Worm (Caenorhabditis elegans): ENCODE results near the gene F53A3.7.

F53A3.7 gene

ce11 chrIII:1938712-1939624, 12.4 kb upstream of the F53A3.7 start:
- TF ChIP-seq lin-39 (tag; optimal IDR thresholded peaks at IDR 0.05) (no peak), fkh-8 (tag; optimal IDR thresholded peaks at IDR 0.05) (no peak), sox-4 (tag; optimal IDR thresholded peaks at IDR 0.05) (no peak), sptf-1 (tag; optimal IDR thresholded peaks at IDR 0.05) (no peak), ceh-63 (GFP tag; optimal IDR thresholded peaks at IDR 0.05) (no peak), lsy-2 (tag; optimal IDR thresholded peaks at IDR 0.05) (peak; percentile 55 to 58), lin-13 (GFP tag; optimal IDR thresholded peaks at IDR 0.05) (no peak), pax-3 (tag; optimal IDR thresholded peaks at IDR 0.05) (no peak), mep-1 (tag; optimal IDR thresholded peaks at IDR 0.05) (no peak), efl-3 (GFP tag; optimal IDR thresholded peaks at IDR 0.05) (no peak), aly-2 (tag; optimal IDR thresholded peaks at IDR 0.05) (no peak), alr-1 (tag; optimal IDR thresholded peaks at IDR 0.05; ENCODE audit: borderline replicate concordance) (no peak), snpc-4 (tag; optimal IDR thresholded peaks at IDR 0.05) (no peak), jun-1 (tag; optimal IDR thresholded peaks at IDR 0.05) (no peak), lir-3 (tag; optimal IDR thresholded peaks at IDR 0.05; ENCODE audit: poor library complexity) (no peak), zip-4 (GFP tag; optimal IDR thresholded peaks at IDR 0.05) (no peak), efl-1 (optimal IDR thresholded peaks at IDR 0.05) (no peak), efl-1 (GFP tag; optimal IDR thresholded peaks at IDR 0.05 in 1 of 2) (peak in 1 of 2 experiments; percentile 77), ceh-82 (tag; optimal IDR thresholded peaks at IDR 0.05) (no peak), elt-3 (tag; optimal IDR thresholded peaks at IDR 0.05) (no peak), F16B12.6 (tag; optimal IDR thresholded peaks at IDR 0.05) (no peak), ets-5 (GFP tag; IDR thresholded peaks at IDR 0.05) (no peak), lin-14 (GFP tag; optimal IDR thresholded peaks at IDR 0.05) (no peak), egl-13 (tag; optimal IDR thresholded peaks at IDR 0.05) (no peak), ceh-88 (GFP tag; IDR thresholded peaks at IDR 0.05) (no peak), nhr-12 (tag; optimal IDR thresholded peaks at IDR 0.05) (no peak), hlh-17 (GFP tag; optimal IDR thresholded peaks at IDR 0.05; ENCODE audit: borderline replicate concordance) (no peak), nhr-47 (tag; optimal IDR thresholded peaks at IDR 0.05) (no peak), pqm-1 (tag; optimal IDR thresholded peaks at IDR 0.05) (no peak), nhr-85 (tag) (peak; percentile 61), irx-1 (tag; optimal IDR thresholded peaks at IDR 0.05) (no peak), grh-1 (GFP tag; IDR thresholded peaks at IDR 0.05) (no peak), ceh-8 (GFP tag; optimal IDR thresholded peaks at IDR 0.05) (peak; percentile 0), pag-3 (tag; optimal IDR thresholded peaks at IDR 0.05; ENCODE audit: borderline replicate concordance, insufficient read depth) (no peak)

ce11 chrIII:1939625-1939988, 11.7 kb upstream of the F53A3.7 start:
- no peak for TF ChIP-seq ceh-88 (GFP tag; IDR thresholded peaks at IDR 0.05)
- TF ChIP-seq ceh-63 (GFP tag; optimal IDR thresholded peaks at IDR 0.05) = no peak
- TF ChIP-seq isw-1 (GFP tag; IDR thresholded peaks at IDR 0.05) = no peak
- TF ChIP-seq aly-2 (tag; optimal IDR thresholded peaks at IDR 0.05) = peak; percentile 66
- TF ChIP-seq egl-27 (tag; optimal IDR thresholded peaks at IDR 0.05) = no peak
- TF ChIP-seq mep-1 (tag; optimal IDR thresholded peaks at IDR 0.05) = no peak
- TF ChIP-seq alr-1 (tag; optimal IDR thresholded peaks at IDR 0.05; ENCODE audit: borderline replicate concordance) = no peak
- TF ChIP-seq nhr-237 (tag; optimal IDR thresholded peaks at IDR 0.05) = no peak
- TF ChIP-seq tbx-2 (tag; optimal IDR thresholded peaks at IDR 0.05) = no peak
- no peak for TF ChIP-seq C04F5.9 (tag; optimal IDR thresholded peaks at IDR 0.05)
- TF ChIP-seq nhr-28 (tag; optimal IDR thresholded peaks at IDR 0.05) = no peak
- no peak for TF ChIP-seq nhr-19 (GFP tag; conservative IDR thresholded peaks at IDR 0.05)
- no peak for TF ChIP-seq efl-1 (optimal IDR thresholded peaks at IDR 0.05)
- TF ChIP-seq efl-1 (GFP tag; optimal IDR thresholded peaks at IDR 0.05 in 1 of 2) = peak in 1 of 2 experiments; percentile 54
- no peak for TF ChIP-seq egl-13 (tag; optimal IDR thresholded peaks at IDR 0.05)
- peak; percentile 24 to 61 for TF ChIP-seq lsy-2 (tag; optimal IDR thresholded peaks at IDR 0.05)
- TF ChIP-seq zag-1 (tag; optimal IDR thresholded peaks at IDR 0.05) = no peak
- TF ChIP-seq lin-13 (GFP tag; optimal IDR thresholded peaks at IDR 0.05) = peak; percentile 24
- no peak for TF ChIP-seq tlp-1 (tag; optimal IDR thresholded peaks at IDR 0.05)
- TF ChIP-seq fkh-4 (tag; optimal IDR thresholded peaks at IDR 0.05; ENCODE audit: borderline replicate concordance) = no peak
- no peak for TF ChIP-seq lin-35 (GFP tag; optimal IDR thresholded peaks at IDR 0.05)
- no peak for TF ChIP-seq mef-2 (tag; optimal IDR thresholded peaks at IDR 0.05)
- no peak for TF ChIP-seq ztf-11 (tag; optimal IDR thresholded peaks at IDR 0.05)
- TF ChIP-seq nhr-85 (tag) = peak; percentile 49
- TF ChIP-seq ceh-90 (tag; optimal IDR thresholded peaks at IDR 0.05) = no peak
- TF ChIP-seq hlh-17 (GFP tag; optimal IDR thresholded peaks at IDR 0.05; ENCODE audit: borderline replicate concordance) = no peak
- no peak for TF ChIP-seq lin-39 (tag; optimal IDR thresholded peaks at IDR 0.05)
- TF ChIP-seq elt-2 (tag; optimal IDR thresholded peaks at IDR 0.05) = no peak
